Fruit fly (Drosophila melanogaster) whole organism, prepupa: ENCODE results near the gene CG5611.

Experiments used
- Blimp-1 ChIP-seq: fragments of 200-800 bp; sonication (Bioruptor generic); optimal IDR thresholded peaks from 3 replicates; lab custom pipeline; 2017; ENCODE audit warnings: missing biosample characterization, missing genetic modification characterization, mild to moderate bottlenecking, moderate library complexity, missing genetic modification reagents
- CG10631 ChIP-seq: fragments of 200-800 bp; sonication (Bioruptor generic); optimal IDR thresholded peaks from 2 replicates; lab custom pipeline; 2016; ENCODE audit warnings: missing biosample characterization, missing genetic modification characterization
- CG11294 ChIP-seq: fragments of 200-800 bp; sonication (Bioruptor generic); IDR thresholded peaks from 2 replicates; pipeline ENCODE4 v1.3.6; 2022; ENCODE audit warnings: missing biosample characterization, missing genetic modification characterization
- CG11762 ChIP-seq: fragments of 200-800 bp; sonication (Bioruptor generic); optimal IDR thresholded peaks from 3 replicates; lab custom pipeline; 2016; ENCODE audit warnings: missing biosample characterization, missing genetic modification characterization; ENCODE audit not compliant: insufficient read depth
- CG1621 ChIP-seq: fragments of 200-800 bp; sonication (Bioruptor generic); optimal IDR thresholded peaks from 3 replicates; lab custom pipeline; 2018; ENCODE audit warnings: missing biosample characterization, mild to moderate bottlenecking, missing genetic modification characterization
- CG16779 ChIP-seq: fragments of 200-800 bp; sonication (Bioruptor generic); optimal IDR thresholded peaks from 3 replicates; lab custom pipeline; 2017; ENCODE audit warnings: missing biosample characterization, mild to moderate bottlenecking, missing genetic modification characterization
- CG3032 ChIP-seq: fragments of 200-800 bp; optimal IDR thresholded peaks from 2 replicates; lab custom pipeline; 2019; ENCODE audit warnings: missing biosample characterization, mild to moderate bottlenecking, missing genetic modification characterization, moderate library complexity
- CG32006 ChIP-seq: fragments of 200-800 bp; sonication (Bioruptor generic); optimal IDR thresholded peaks from 3 replicates; lab custom pipeline; 2017; ENCODE audit warnings: missing biosample characterization, mild to moderate bottlenecking, missing genetic modification characterization
- CG34406 ChIP-seq: fragments of 200-800 bp; sonication (Bioruptor generic); optimal IDR thresholded peaks from 3 replicates; lab custom pipeline; 2016; ENCODE audit warnings: missing biosample characterization, missing genetic modification characterization
- CG3919 ChIP-seq: fragments of 200-800 bp; sonication (Bioruptor generic); optimal IDR thresholded peaks from 3 replicates; lab custom pipeline; 2016; ENCODE audit warnings: missing biosample characterization, missing genetic modification characterization
- CG6276 ChIP-seq: fragments of 200-800 bp; sonication (Bioruptor generic); optimal IDR thresholded peaks from 2 replicates; lab custom pipeline; 2017; ENCODE audit warnings: missing biosample characterization, mild to moderate bottlenecking, missing genetic modification characterization
- CG6792 ChIP-seq: fragments of 200-800 bp; sonication (Bioruptor generic); optimal IDR thresholded peaks from 3 replicates; lab custom pipeline; 2016; ENCODE audit warnings: missing biosample characterization, missing genetic modification characterization
- CG6808 ChIP-seq: fragments of 200-800 bp; sonication (Bioruptor generic); optimal IDR thresholded peaks from 3 replicates; lab custom pipeline; 2017; ENCODE audit warnings: missing biosample characterization, missing genetic modification characterization, mild to moderate bottlenecking, moderate library complexity, missing genetic modification reagents
- CG8119 ChIP-seq: fragments of 200-800 bp; sonication (Bioruptor generic); IDR thresholded peaks from 3 replicates; pipeline ENCODE4 v1.3.6; 2022; ENCODE audit warnings: missing biosample characterization, missing genetic modification characterization
- CG9139 ChIP-seq: fragments of 200-800 bp; sonication (Bioruptor generic); optimal IDR thresholded peaks from 3 replicates; lab custom pipeline; 2017; ENCODE audit warnings: missing biosample characterization, mild to moderate bottlenecking, missing genetic modification characterization
- Eip78C ChIP-seq: fragments of 200-800 bp; sonication (Bioruptor generic); peaks from one replicate; lab custom pipeline; 2016; ENCODE audit warnings: missing biosample characterization, missing genetic modification characterization
- Ets21C ChIP-seq: fragments of 200-800 bp; sonication (Bioruptor generic); optimal IDR thresholded peaks from 3 replicates; lab custom pipeline; 2016; ENCODE audit warnings: missing biosample characterization, missing genetic modification characterization
- Gug ChIP-seq: fragments of 200-800 bp; sonication (Bioruptor generic); IDR thresholded peaks from 2 replicates; pipeline ENCODE4 v1.3.6; 2022; ENCODE audit warnings: missing biosample characterization, missing genetic modification characterization
- Hr4 ChIP-seq: fragments of 200-800 bp; sonication (Bioruptor generic); optimal IDR thresholded peaks from 3 replicates; lab custom pipeline; 2016; ENCODE audit warnings: missing biosample characterization, missing genetic modification characterization
- Lpt ChIP-seq: fragments of 200-800 bp; sonication (Bioruptor generic); optimal IDR thresholded peaks from 3 replicates; lab custom pipeline; 2016; ENCODE audit warnings: missing biosample characterization, missing genetic modification characterization
- Sox102F ChIP-seq: fragments of 200-800 bp; sonication (Bioruptor generic); optimal IDR thresholded peaks from 2 replicates; lab custom pipeline; 2016; ENCODE audit warnings: missing biosample characterization, mild to moderate bottlenecking, missing genetic modification characterization
- Sox14 ChIP-seq: fragments of 200-800 bp; sonication (Bioruptor generic); optimal IDR thresholded peaks from 3 replicates; lab custom pipeline; 2016; ENCODE audit warnings: missing biosample characterization, missing genetic modification characterization
- Sox15 ChIP-seq: fragments of 200-800 bp; sonication (Bioruptor generic); optimal IDR thresholded peaks from 3 replicates; lab custom pipeline; 2016; ENCODE audit warnings: missing biosample characterization, missing genetic modification characterization
- achi ChIP-seq: fragments of 200-800 bp; sonication (Bioruptor generic); optimal IDR thresholded peaks from 3 replicates; lab custom pipeline; 2016; ENCODE audit warnings: missing biosample characterization, missing genetic modification characterization
- acj6 ChIP-seq: fragments of 200-800 bp; sonication (Bioruptor generic); optimal IDR thresholded peaks from 3 replicates; lab custom pipeline; 2016; ENCODE audit warnings: missing biosample characterization, missing genetic modification characterization
- cyc ChIP-seq: fragments of 200-800 bp; sonication (Bioruptor generic); optimal IDR thresholded peaks from 3 replicates; lab custom pipeline; 2016; ENCODE audit warnings: missing biosample characterization, missing genetic modification characterization
- dac ChIP-seq: fragments of 200-800 bp; sonication (Bioruptor generic); optimal IDR thresholded peaks from 2 replicates; lab custom pipeline; 2017; ENCODE audit warnings: missing biosample characterization, mild to moderate bottlenecking, missing genetic modification characterization
- dsx ChIP-seq: fragments of 200-800 bp; optimal IDR thresholded peaks from 3 replicates; lab custom pipeline; 2019; ENCODE audit warnings: missing biosample characterization, mild to moderate bottlenecking, missing genetic modification characterization, moderate library complexity; ENCODE audit not compliant: poor library complexity, severe bottlenecking
- lz ChIP-seq: fragments of 200-800 bp; sonication (Bioruptor generic); optimal IDR thresholded peaks from 3 replicates; lab custom pipeline; 2016; ENCODE audit warnings: missing biosample characterization, missing genetic modification characterization
- net ChIP-seq: fragments of 200-800 bp; sonication (Bioruptor generic); optimal IDR thresholded peaks from 3 replicates; lab custom pipeline; 2016; ENCODE audit warnings: missing biosample characterization, missing genetic modification characterization
- ss ChIP-seq, 2 experiments: fragments of 200-800 bp; sonication (Bioruptor generic); optimal IDR thresholded peaks; 2 replicates in 1 of 2; 3 replicates in 1 of 2; lab custom pipeline; 2017 to 2018; ENCODE audit warnings: mild to moderate bottlenecking in 2 of 2, missing biosample characterization in 2 of 2, missing genetic modification characterization in 2 of 2, moderate library complexity in 1 of 2
- svp ChIP-seq: fragments of 200-800 bp; sonication (Bioruptor generic); peaks from one replicate; lab custom pipeline; 2016; ENCODE audit warnings: missing biosample characterization, missing genetic modification characterization
- topi ChIP-seq: fragments of 200-800 bp; sonication (Bioruptor generic); optimal IDR thresholded peaks from 3 replicates; lab custom pipeline; 2016; ENCODE audit warnings: missing biosample characterization, missing genetic modification characterization
- vri ChIP-seq: fragments of 200-800 bp; sonication (Bioruptor generic); optimal IDR thresholded peaks from 3 replicates; lab custom pipeline; 2016; ENCODE audit warnings: missing biosample characterization, mild to moderate bottlenecking, missing genetic modification characterization

CG5611 gene

dm6 chr3R:27685539-27686012, 49.7 kb upstream of the CG5611 start, which contains the start of gene CG12880 (continued):
- peak; percentile 5 for TF ChIP-seq Sox102F
- no peak for TF ChIP-seq CG10631 (GFP tag; lab: Kevin White, UChicago)
- no peak for TF ChIP-seq Sox15
- TF ChIP-seq Blimp-1 = no peak
- TF ChIP-seq CG34406 = peak; percentile 3
- TF ChIP-seq vri (GFP tag; lab: Kevin White, UChicago) = no peak
- TF ChIP-seq CG8119 (GFP tag; lab: Robert Waterston, UW) = no peak
- TF ChIP-seq achi (GFP tag; lab: Kevin White, UChicago) = peak; percentile 15
- no peak for TF ChIP-seq CG11294 (GFP tag; lab: Robert Waterston, UW)
- TF ChIP-seq CG3032 (tag; lab: Kevin White, UChicago) = peak; percentile 26
- TF ChIP-seq ss (GFP tag; optimal IDR thresholded peaks at IDR 0.05; lab: Kevin White, UChicago) = peak in 1 of 2 experiments; percentile 48
- no peak for TF ChIP-seq dsx (GFP tag; lab: Kevin White, UChicago)
- peak; percentile 49 for TF ChIP-seq topi
- TF ChIP-seq Sox14 = peak; percentile 26

- TF ChIP-seq Sox14 = no peak
- TF ChIP-seq acj6 (GFP tag; lab: Kevin White, UChicago) = no peak
- no peak for TF ChIP-seq CG9139 (GFP tag; lab: Kevin White, UChicago)
- TF ChIP-seq Ets21C (GFP tag; lab: Kevin White, UChicago) = no peak
- no peak for TF ChIP-seq lz (GFP tag; lab: Kevin White, UChicago)
- peak in 1 of 2 experiments; percentile 64 for TF ChIP-seq ss (GFP tag; optimal IDR thresholded peaks at IDR 0.05; lab: Kevin White, UChicago)
- TF ChIP-seq CG1621 (tag; lab: Kevin White, UChicago) = peak; percentile 3
- no peak for TF ChIP-seq Sox102F
- no peak for TF ChIP-seq CG34406
- TF ChIP-seq CG32006 = no peak
- no peak for TF ChIP-seq Hr4 (GFP tag; lab: Kevin White, UChicago)
- no peak for TF ChIP-seq CG10631 (GFP tag; lab: Kevin White, UChicago)
- no peak for TF ChIP-seq vri (GFP tag; lab: Kevin White, UChicago)
- no peak for TF ChIP-seq CG8119 (GFP tag; lab: Robert Waterston, UW)
- TF ChIP-seq net (GFP tag; lab: Kevin White, UChicago) = no peak
- no peak for TF ChIP-seq topi
- TF ChIP-seq dsx (GFP tag; lab: Kevin White, UChicago) = peak; percentile 89
- no peak for TF ChIP-seq CG6276 (GFP tag; lab: Kevin White, UChicago)
- TF ChIP-seq CG11294 (GFP tag; lab: Robert Waterston, UW) = no peak
- no peak for TF ChIP-seq cyc
Measured at dm6 chr3R:27685074-27685473, 49.2 kb upstream of the CG5611 start.

- TF ChIP-seq dac (GFP tag; lab: Kevin White, UChicago) = no peak
- no peak for TF ChIP-seq cyc
- no peak for TF ChIP-seq Gug (GFP tag; lab: Robert Waterston, UW)
- TF ChIP-seq CG6808 (GFP tag; lab: Kevin White, UChicago) = no peak
- no peak for TF ChIP-seq Blimp-1
- no peak for TF ChIP-seq Lpt (GFP tag; lab: Kevin White, UChicago)
- TF ChIP-seq CG3919 (GFP tag; lab: Kevin White, UChicago) = no peak
- TF ChIP-seq CG6792 (GFP tag; lab: Kevin White, UChicago) = no peak
- no peak for TF ChIP-seq Sox15
Measured at dm6 chr3R:27681799-27682198, 45.9 kb upstream of the CG5611 start, which contains the start of gene Sce. TSS of gene Sce (minus strand) at chr3R:27682029.

- TF ChIP-seq svp (GFP tag; lab: Kevin White, UChicago) (peak; percentile 89), Eip78C (peak; percentile 47), CG16779 (tag; lab: Kevin White, UChicago) (no peak), CG11762 (GFP tag; lab: Kevin White, UChicago) (no peak)
Measured at dm6 chr3R:27679667-27680066, 43.8 kb upstream of the CG5611 start.
